Worm (Caenorhabditis elegans): ENCODE results near the gene Y102A11A.3.

The Y102A11A.3 gene

DNA sequence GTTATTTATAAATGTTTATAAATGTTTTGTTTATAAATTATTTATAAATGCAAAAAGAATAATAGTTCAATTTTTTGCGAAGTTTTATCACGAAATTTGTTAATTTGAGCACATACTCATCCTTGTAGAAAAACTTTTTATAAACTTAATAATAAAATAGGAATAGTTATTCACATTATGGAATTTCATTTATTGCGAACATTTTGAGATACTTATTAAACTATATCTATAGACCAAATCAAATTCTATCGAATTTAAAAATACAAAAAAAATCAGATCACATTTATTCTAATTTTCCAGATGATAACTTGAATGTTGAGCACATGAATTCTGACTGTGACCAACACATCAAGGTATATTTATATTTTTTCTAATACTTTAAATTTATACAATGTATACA lies at the start of gene Y102A11A.3:
TSS of gene Y102A11A.3 (plus strand) at position 301 of the 400 bp plus-strand sequence.
- TF ChIP-seq tlf-1 (GFP tag; optimal IDR thresholded peaks at IDR 0.05), result no peak
- no peak for TF ChIP-seq lsy-27 (tag; optimal IDR thresholded peaks at IDR 0.05; ENCODE audit: borderline replicate concordance, insufficient read depth)
- TF ChIP-seq lin-26 (GFP tag; IDR thresholded peaks at IDR 0.05), result no peak
- TF ChIP-seq ets-4 (GFP tag; optimal IDR thresholded peaks at IDR 0.05), result no peak
- no peak for TF ChIP-seq sea-2 (GFP tag; IDR thresholded peaks at IDR 0.05)
- TF ChIP-seq ceh-40 (GFP tag; IDR thresholded peaks at IDR 0.05), result no peak
- TF ChIP-seq ztf-25 (GFP tag; IDR thresholded peaks at IDR 0.05), result no peak
- no peak for TF ChIP-seq B0336.3 (GFP tag; IDR thresholded peaks at IDR 0.05)
- no peak for TF ChIP-seq ztf-28 (GFP tag; IDR thresholded peaks at IDR 0.05)
- TF ChIP-seq efl-1 (GFP tag; optimal IDR thresholded peaks at IDR 0.05), result no peak
- no peak for TF ChIP-seq lag-1 (GFP tag; IDR thresholded peaks at IDR 0.05)
- TF ChIP-seq unc-62 (GFP tag; optimal IDR thresholded peaks at IDR 0.05), result no peak
- TF ChIP-seq F23B12.7 (tag; optimal IDR thresholded peaks at IDR 0.05; ENCODE audit: insufficient read depth), result no peak
- no peak for TF ChIP-seq bed-1 (GFP tag; IDR thresholded peaks at IDR 0.05)
- no peak for TF ChIP-seq F52B5.7 (tag; optimal IDR thresholded peaks at IDR 0.05)
- TF ChIP-seq chd-7 (tag; optimal IDR thresholded peaks at IDR 0.05), result no peak
- no peak for TF ChIP-seq him-1 (tag; optimal IDR thresholded peaks at IDR 0.05)
- TF ChIP-seq attf-3 (GFP tag; conservative IDR thresholded peaks at IDR 0.05), result no peak

- no peak for TF ChIP-seq cebp-1 (GFP tag; IDR thresholded peaks at IDR 0.05)
- no peak for TF ChIP-seq cebp-1 (tag; optimal IDR thresholded peaks at IDR 0.05)
- no peak for TF ChIP-seq lag-1 (GFP tag; IDR thresholded peaks at IDR 0.05)
- no peak for TF ChIP-seq F23B12.7 (tag; optimal IDR thresholded peaks at IDR 0.05; ENCODE audit: insufficient read depth)
- TF ChIP-seq unc-62 (GFP tag; optimal IDR thresholded peaks at IDR 0.05), result no peak
- TF ChIP-seq F57C9.4 (tag; optimal IDR thresholded peaks at IDR 0.05), result no peak
- no peak for TF ChIP-seq dpff-1 (tag; optimal IDR thresholded peaks at IDR 0.05)
- no peak for TF ChIP-seq attf-6 (GFP tag; IDR thresholded peaks at IDR 0.05)
- no peak for TF ChIP-seq Y67H2A.10 (GFP tag; conservative IDR thresholded peaks at IDR 0.05)
- no peak for TF ChIP-seq B0019.2 (GFP tag; conservative IDR thresholded peaks at IDR 0.05)
- TF ChIP-seq T26A5.8 (tag; optimal IDR thresholded peaks at IDR 0.05), result no peak
- no peak for TF ChIP-seq ceh-91 (GFP tag; IDR thresholded peaks at IDR 0.05)
- no peak for TF ChIP-seq zim-3 (tag; optimal IDR thresholded peaks at IDR 0.05)
- no peak for TF ChIP-seq rpc-1 (optimal IDR thresholded peaks at IDR 0.05)
- no peak for TF ChIP-seq rpc-1 (tag; optimal IDR thresholded peaks at IDR 0.05)
- no peak for TF ChIP-seq somi-1 (GFP tag; optimal IDR thresholded peaks at IDR 0.05)
- no peak for TF ChIP-seq ztf-3 (GFP tag; optimal IDR thresholded peaks at IDR 0.05)
- TF ChIP-seq let-607 (tag; optimal IDR thresholded peaks at IDR 0.05), result no peak
These were observed 49.4 kb upstream of the Y102A11A.3 start, which contains the start of gene str-79 for ce11 chrX:1969575-1969974. Gene str-79, plus strand, starts transcription at chrX:1969875.

- TF ChIP-seq ceh-91 (GFP tag; IDR thresholded peaks at IDR 0.05) (no peak), nhr-90 (tag; optimal IDR thresholded peaks at IDR 0.05) (no peak), lag-1 (GFP tag; IDR thresholded peaks at IDR 0.05) (no peak), egl-18 (GFP tag; IDR thresholded peaks at IDR 0.05) (no peak), ccch-3 (GFP tag; optimal IDR thresholded peaks at IDR 0.05) (no peak), zfh-2 (GFP tag; conservative IDR thresholded peaks at IDR 0.05) (peak; percentile 61), madf-3 (GFP tag; IDR thresholded peaks at IDR 0.05) (0 out of 2 replicates have a peak, but pooled peaks have one; percentile 62), nfya-2 (GFP tag; IDR thresholded peaks at IDR 0.05) (no peak), K12H6.12 (tag; optimal IDR thresholded peaks at IDR 0.05) (no peak), cebp-1 (GFP tag; IDR thresholded peaks at IDR 0.05) (no peak), cebp-1 (tag; optimal IDR thresholded peaks at IDR 0.05) (no peak)
These were observed 47.3 kb upstream of the Y102A11A.3 start for ce11 chrX:1971647-1972046.
